Fruit fly (Drosophila melanogaster): Measurements from ENCODE around the gene Mvl.

Mvl gene

DNA sequence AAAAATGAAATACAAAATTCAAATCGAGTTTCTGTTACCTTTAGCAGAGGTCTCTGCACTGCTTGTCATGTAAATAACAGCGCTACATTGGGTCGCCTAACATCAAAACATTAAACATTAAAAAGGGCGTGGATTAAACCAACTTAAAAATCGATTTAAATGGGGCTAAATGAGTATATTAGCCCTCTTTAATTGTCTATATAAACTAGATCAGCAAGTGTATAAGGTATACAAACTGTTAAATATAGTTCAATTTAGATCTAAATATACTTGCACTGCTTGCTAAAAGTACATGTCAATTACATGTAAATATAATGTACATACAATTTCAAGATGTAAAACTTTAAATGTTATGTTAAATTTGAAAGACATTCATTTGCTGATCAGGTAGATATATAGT lies 9.1 kb upstream of the Mvl start:
- TF ChIP-seq EcR (GFP tag; optimal IDR thresholded peaks at IDR 0.05): no peak
- no peak for TF ChIP-seq Dll (optimal IDR thresholded peaks at IDR 0.05)
- no peak for TF ChIP-seq psq (optimal IDR thresholded peaks at IDR 0.05)

dm6 chr3R:21067543-21067942 lies 6.9 kb upstream of the Mvl start:
- TF ChIP-seq CG8478 (optimal IDR thresholded peaks at IDR 0.05) (no peak), Dll (optimal IDR thresholded peaks at IDR 0.05) (no peak), psq (optimal IDR thresholded peaks at IDR 0.05) (no peak), EcR (GFP tag; optimal IDR thresholded peaks at IDR 0.05) (no peak), pan (optimal IDR thresholded peaks at IDR 0.05) (no peak), usp (GFP tag; optimal IDR thresholded peaks at IDR 0.05) (no peak)

DNA sequence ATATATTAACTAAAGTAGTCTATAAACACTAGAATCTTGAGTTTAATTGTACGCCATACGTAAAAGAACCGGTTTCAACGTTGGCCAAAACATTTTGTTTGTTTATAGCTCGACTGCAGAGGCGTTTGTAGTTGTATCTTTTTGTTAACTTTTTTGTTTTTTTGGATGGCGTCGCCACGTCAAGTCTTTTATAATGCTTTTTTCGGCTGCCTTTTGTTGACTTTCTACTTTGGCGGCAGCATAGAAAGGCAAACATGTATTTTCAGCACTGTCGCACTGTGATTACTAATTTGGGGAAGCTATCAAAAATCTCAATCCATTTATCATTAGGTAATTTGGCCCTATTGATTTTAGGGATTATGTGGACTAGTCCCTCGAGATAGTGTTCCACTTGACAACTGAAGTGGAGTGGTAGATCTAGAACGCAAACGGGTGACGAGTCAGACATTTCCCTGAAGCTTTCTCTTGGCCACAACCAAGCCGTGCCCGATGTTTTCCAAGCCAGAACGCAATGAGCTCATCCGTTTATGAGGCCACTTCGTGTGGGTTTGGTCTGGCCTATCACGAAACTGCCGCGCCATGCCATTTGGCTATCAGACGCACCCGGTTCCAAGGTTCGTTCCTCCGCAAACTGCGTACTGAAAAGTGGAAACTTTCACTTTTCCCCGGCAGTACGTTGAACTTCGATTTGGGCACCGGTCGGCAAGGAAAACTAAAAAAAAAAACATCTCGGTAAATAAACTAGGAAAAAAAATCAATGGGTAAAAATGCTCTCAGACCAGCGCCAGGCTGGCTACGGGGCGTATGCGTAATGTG lies 6.1 kb upstream of the Mvl start:
- TF ChIP-seq psq (optimal IDR thresholded peaks at IDR 0.05) (no peak), Dll (optimal IDR thresholded peaks at IDR 0.05) (no peak), EcR (GFP tag; optimal IDR thresholded peaks at IDR 0.05) (no peak)

DNA sequence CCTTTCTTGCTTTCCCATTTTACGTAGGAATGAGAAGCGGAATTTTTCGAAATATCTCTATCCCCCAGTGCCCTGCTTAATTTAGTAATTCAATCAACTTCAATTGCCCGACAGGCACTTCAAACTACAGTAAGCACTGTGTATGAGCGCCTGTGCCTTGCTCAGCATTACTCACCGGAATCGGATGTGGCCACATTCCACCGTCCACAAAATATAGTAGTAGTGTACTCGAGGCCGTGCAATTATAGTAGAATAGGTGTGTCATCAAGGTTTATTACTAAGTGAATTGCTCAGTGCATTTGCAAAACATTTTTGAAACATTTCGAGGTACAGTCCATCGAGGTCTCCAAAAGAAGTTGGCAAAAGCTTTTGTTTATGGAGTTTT lies 5.1 kb upstream of the Mvl start:
- TF ChIP-seq psq (optimal IDR thresholded peaks at IDR 0.05) (no peak), Dll (optimal IDR thresholded peaks at IDR 0.05) (no peak), CG8478 (optimal IDR thresholded peaks at IDR 0.05) (no peak), EcR (GFP tag; optimal IDR thresholded peaks at IDR 0.05) (no peak), usp (GFP tag; optimal IDR thresholded peaks at IDR 0.05) (no peak), pan (optimal IDR thresholded peaks at IDR 0.05) (no peak)

dm6 chr3R:21065010-21065695 lies 4.6 kb upstream of the Mvl start, which contains the start of gene AnxB9:
AnxB9 (plus strand) TSS chr3R:21065241.
- TF ChIP-seq pan (optimal IDR thresholded peaks at IDR 0.05) (no peak), usp (GFP tag; optimal IDR thresholded peaks at IDR 0.05) (no peak), CG8478 (optimal IDR thresholded peaks at IDR 0.05) (no peak), EcR (GFP tag; optimal IDR thresholded peaks at IDR 0.05) (no peak), psq (optimal IDR thresholded peaks at IDR 0.05) (no peak), Dll (optimal IDR thresholded peaks at IDR 0.05) (no peak)

- TF ChIP-seq Dll (optimal IDR thresholded peaks at IDR 0.05): no peak
- TF ChIP-seq psq (optimal IDR thresholded peaks at IDR 0.05): no peak
- TF ChIP-seq EcR (GFP tag; optimal IDR thresholded peaks at IDR 0.05): no peak
- TF ChIP-seq CG8478 (optimal IDR thresholded peaks at IDR 0.05): no peak
Measured at dm6 chr3R:21064000-21064924, 3.7 kb upstream of the Mvl start, which contains the start of gene Cortactin. Cortactin (minus strand) TSS chr3R:21064471.

dm6 chr3R:21063433-21063832 lies 2.8 kb upstream of the Mvl start:
- TF ChIP-seq CG8478 (optimal IDR thresholded peaks at IDR 0.05): no peak
- no peak for TF ChIP-seq usp (GFP tag; optimal IDR thresholded peaks at IDR 0.05)
- no peak for TF ChIP-seq pan (optimal IDR thresholded peaks at IDR 0.05)
- no peak for TF ChIP-seq Dll (optimal IDR thresholded peaks at IDR 0.05)
- no peak for TF ChIP-seq psq (optimal IDR thresholded peaks at IDR 0.05)
- no peak for TF ChIP-seq EcR (GFP tag; optimal IDR thresholded peaks at IDR 0.05)

- TF ChIP-seq pan (optimal IDR thresholded peaks at IDR 0.05): no peak
- no peak for TF ChIP-seq Dll (optimal IDR thresholded peaks at IDR 0.05)
- TF ChIP-seq psq (optimal IDR thresholded peaks at IDR 0.05): no peak
- TF ChIP-seq CG8478 (optimal IDR thresholded peaks at IDR 0.05): no peak
- TF ChIP-seq usp (GFP tag; optimal IDR thresholded peaks at IDR 0.05): no peak
- TF ChIP-seq EcR (GFP tag; optimal IDR thresholded peaks at IDR 0.05): no peak
Measured at dm6 chr3R:21059486-21060356, 879 bp downstream of the Mvl start.

dm6 chr3R:21057519-21057918 lies 3.1 kb downstream of the Mvl start:
- TF ChIP-seq Dll (optimal IDR thresholded peaks at IDR 0.05) (no peak), pan (optimal IDR thresholded peaks at IDR 0.05) (no peak), EcR (GFP tag; optimal IDR thresholded peaks at IDR 0.05) (no peak), usp (GFP tag; optimal IDR thresholded peaks at IDR 0.05) (no peak), CG8478 (optimal IDR thresholded peaks at IDR 0.05) (no peak), psq (optimal IDR thresholded peaks at IDR 0.05) (no peak)

dm6 chr3R:21050875-21051274 lies 9.7 kb downstream of the Mvl start, which contains the start of gene Jhbp15:
Jhbp15 (minus strand) TSS chr3R:21050975.
- TF ChIP-seq EcR (GFP tag; optimal IDR thresholded peaks at IDR 0.05) (no peak), Dll (optimal IDR thresholded peaks at IDR 0.05) (no peak), CG8478 (optimal IDR thresholded peaks at IDR 0.05) (no peak), psq (optimal IDR thresholded peaks at IDR 0.05) (no peak), usp (GFP tag; optimal IDR thresholded peaks at IDR 0.05) (no peak), pan (optimal IDR thresholded peaks at IDR 0.05) (no peak)

DNA sequence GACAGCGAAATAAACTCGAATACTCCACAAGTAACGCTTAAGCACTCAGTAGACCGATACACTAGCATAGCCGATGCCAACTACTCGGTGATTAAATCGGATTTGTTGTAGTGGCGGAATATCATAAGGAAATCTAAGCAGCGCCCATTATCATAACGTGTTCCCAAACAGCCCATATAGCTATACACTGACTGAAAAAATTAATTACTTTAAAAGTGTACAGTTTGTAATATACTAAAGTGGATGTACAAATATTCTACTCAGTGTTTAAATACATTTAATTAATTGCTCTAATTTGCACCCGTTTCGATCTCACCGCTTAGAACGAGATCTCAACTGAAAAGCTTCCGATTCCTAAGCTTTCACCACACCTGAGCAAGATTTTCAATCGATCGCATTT lies 11.9 kb downstream of the Mvl start, which contains the start of gene CG7079:
Gene CG7079 (minus strand): TSS at position 101 of the 400 bp plus-strand sequence.
- TF ChIP-seq CG8478 (optimal IDR thresholded peaks at IDR 0.05) (no peak), pan (optimal IDR thresholded peaks at IDR 0.05) (no peak), EcR (GFP tag; optimal IDR thresholded peaks at IDR 0.05) (no peak), Dll (optimal IDR thresholded peaks at IDR 0.05) (no peak), usp (GFP tag; optimal IDR thresholded peaks at IDR 0.05) (no peak), psq (optimal IDR thresholded peaks at IDR 0.05) (no peak)
